Worm (Caenorhabditis elegans) whole organism, mixed stage, embryonic: Measurements from ENCODE around the gene C10B5.1.

Experiments
- unc-62 ChIP-seq: fragments of 150-350 bp; optimal IDR thresholded peaks from 2 replicates; lab custom pipeline; 2014; ENCODE audit warnings: missing biosample characterization, missing genetic modification reagents, missing genetic modification characterization
- zip-8 ChIP-seq: fragments of 150-350 bp; optimal IDR thresholded peaks from 2 replicates; lab custom pipeline; 2014; ENCODE audit warnings: missing biosample characterization, missing genetic modification characterization

DNA sequence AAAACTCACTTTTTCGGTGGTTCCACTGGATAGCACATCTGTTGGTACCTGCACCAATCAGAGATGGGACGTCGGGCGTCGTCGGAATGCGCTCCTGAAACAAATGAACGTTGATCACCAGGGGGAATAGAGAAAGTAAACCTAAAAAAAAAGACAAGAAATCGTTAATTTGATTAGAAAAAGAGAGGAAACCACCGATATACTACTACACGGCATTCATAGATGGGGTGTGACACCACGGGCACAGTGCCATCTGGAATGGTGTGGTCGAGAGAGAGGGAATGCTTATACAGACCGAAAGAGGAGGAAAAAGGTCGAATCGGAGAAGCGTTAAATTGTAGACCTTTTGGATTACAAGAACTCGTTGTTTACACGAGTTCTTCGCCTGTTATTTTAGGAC, 7.0 kb downstream of the C10B5.1 start, which contains the start of gene C10B5.3:
- TF ChIP-seq zip-8 (tag; lab: Kevin White, UChicago), result no peak
- TF ChIP-seq unc-62, result no peak
